Worm (Caenorhabditis elegans): ENCODE data around the gene C38H2.2.
A peak's percentile ranks its signal among the peaks of the same experiment; 100 is the strongest.

C38H2.2 gene

ce11 chrIII:10421680-10422079 lies 40.1 kb downstream of the C38H2.2 start:
- TF ChIP-seq nhr-6 (tag; optimal IDR thresholded peaks at IDR 0.05): no peak
- TF ChIP-seq mdl-1 (tag; optimal IDR thresholded peaks at IDR 0.05): no peak
- TF ChIP-seq aly-2 (tag; optimal IDR thresholded peaks at IDR 0.05): no peak
- no peak for TF ChIP-seq sma-3 (GFP tag; optimal IDR thresholded peaks at IDR 0.05)
- TF ChIP-seq fos-1 (tag; optimal IDR thresholded peaks at IDR 0.05): no peak
- TF ChIP-seq elt-3 (tag; optimal IDR thresholded peaks at IDR 0.05): no peak
- no peak for TF ChIP-seq nhr-23 (tag; optimal IDR thresholded peaks at IDR 0.05)
- TF ChIP-seq peb-1 (tag; optimal IDR thresholded peaks at IDR 0.05): no peak
- TF ChIP-seq sma-9 (GFP tag; optimal IDR thresholded peaks at IDR 0.05): no peak
- TF ChIP-seq sma-9 (tag; optimal IDR thresholded peaks at IDR 0.05): no peak

ce11 chrIII:10423906-10424305 lies 42.3 kb downstream of the C38H2.2 start, which contains the start of gene M03C11.6:
Gene M03C11.6, minus strand, starts transcription at chrIII:10424006.
- TF ChIP-seq mab-5 (tag; optimal IDR thresholded peaks at IDR 0.05) (no peak), egl-27 (tag; optimal IDR thresholded peaks at IDR 0.05) (no peak), unc-39 (tag; optimal IDR thresholded peaks at IDR 0.05) (no peak), gmeb-1 (tag; optimal IDR thresholded peaks at IDR 0.05) (no peak), fos-1 (tag; optimal IDR thresholded peaks at IDR 0.05) (no peak), sem-4 (tag; optimal IDR thresholded peaks at IDR 0.05) (no peak), ztf-11 (tag; optimal IDR thresholded peaks at IDR 0.05) (no peak), blmp-1 (tag; optimal IDR thresholded peaks at IDR 0.05; ENCODE audit: insufficient read depth) (no peak), zag-1 (tag; optimal IDR thresholded peaks at IDR 0.05) (no peak)

ce11 chrIII:10427882-10428281 lies 46.3 kb downstream of the C38H2.2 start, which contains the start of gene prp-3:
Gene prp-3, minus strand, starts transcription at chrIII:10427982.
- TF ChIP-seq blmp-1 (tag; optimal IDR thresholded peaks at IDR 0.05; ENCODE audit: insufficient read depth): no peak
- TF ChIP-seq sma-9 (GFP tag; optimal IDR thresholded peaks at IDR 0.05): no peak
- TF ChIP-seq sma-9 (tag; optimal IDR thresholded peaks at IDR 0.05): no peak
- TF ChIP-seq ceh-16 (tag; optimal IDR thresholded peaks at IDR 0.05): no peak
- no peak for TF ChIP-seq elt-3 (tag; optimal IDR thresholded peaks at IDR 0.05)
- no peak for TF ChIP-seq nhr-10 (tag; optimal IDR thresholded peaks at IDR 0.05)
- TF ChIP-seq nhr-11 (tag; optimal IDR thresholded peaks at IDR 0.05): no peak
- no peak for TF ChIP-seq R02D3.7 (tag; optimal IDR thresholded peaks at IDR 0.05)
- no peak for TF ChIP-seq dmd-4 (tag; optimal IDR thresholded peaks at IDR 0.05)
- TF ChIP-seq fos-1 (tag; optimal IDR thresholded peaks at IDR 0.05): no peak
- TF ChIP-seq ztf-11 (tag; optimal IDR thresholded peaks at IDR 0.05): no peak
- no peak for TF ChIP-seq ztf-4 (tag; optimal IDR thresholded peaks at IDR 0.05)

- TF ChIP-seq lin-11 (tag; optimal IDR thresholded peaks at IDR 0.05): peak; percentile 62
- TF ChIP-seq lsy-2 (tag; optimal IDR thresholded peaks at IDR 0.05): peak in 1 of 2 experiments; percentile 38
- peak; percentile 52 for TF ChIP-seq nhr-129 (tag; optimal IDR thresholded peaks at IDR 0.05)
- no peak for TF ChIP-seq unc-62 (GFP tag; optimal IDR thresholded peaks at IDR 0.05)
- TF ChIP-seq F13H6.1 (tag; optimal IDR thresholded peaks at IDR 0.05): peak; percentile 21
- TF ChIP-seq crh-2 (tag; optimal IDR thresholded peaks at IDR 0.05): peak; percentile 70
- no peak for TF ChIP-seq ama-1 (optimal IDR thresholded peaks at IDR 0.05)
- no peak for TF ChIP-seq Y55F3AM.14 (GFP tag; optimal IDR thresholded peaks at IDR 0.05)
- peak; percentile 28 for TF ChIP-seq C34F6.9 (tag; optimal IDR thresholded peaks at IDR 0.05)
These were observed 50.5 kb downstream of the C38H2.2 start for ce11 chrIII:10432104-10432503.

Measured in whole organism, L2 larva.